Fruit fly (Drosophila melanogaster) whole organism, wandering third instar larva: ENCODE data around the gene S6k.

Experiments used
- CG32264 ChIP-seq: fragments of 200-800 bp; sonication (Bioruptor generic); optimal IDR thresholded peaks from 2 replicates; lab custom pipeline; 2016; ENCODE audit warnings: missing biosample characterization, missing genetic modification characterization
- CrebA ChIP-seq: fragments of 200-800 bp; sonication (Bioruptor generic); optimal IDR thresholded peaks from 2 replicates; lab custom pipeline; 2016; ENCODE audit warnings: missing biosample characterization, mild to moderate bottlenecking, missing genetic modification characterization, borderline replicate concordance
- Dfd ChIP-seq: fragments of >200 bp; optimal IDR thresholded peaks from 2 replicates; lab custom pipeline; 2017; ENCODE audit warnings: missing biosample characterization, missing genetic modification characterization
- Mio ChIP-seq: sonication (Bioruptor generic); optimal IDR thresholded peaks from 2 replicates; lab custom pipeline; 2016; ENCODE audit warnings: missing biosample characterization, missing genetic modification characterization
- Sp1 ChIP-seq: fragments of 200-800 bp; sonication (Bioruptor generic); optimal IDR thresholded peaks from 3 replicates; lab custom pipeline; 2019; ENCODE audit warnings: missing biosample characterization, mild to moderate bottlenecking, missing genetic modification characterization, moderate library complexity
- ey ChIP-seq: fragments of 200-800 bp; sonication (Bioruptor generic); optimal IDR thresholded peaks from 2 replicates; lab custom pipeline; 2016; ENCODE audit warnings: missing biosample characterization, missing genetic modification characterization
- pan ChIP-seq: fragments of >200 bp; optimal IDR thresholded peaks from 2 replicates; lab custom pipeline; 2017
- psq ChIP-seq: fragments of 200-800 bp; sonication (Bioruptor generic); optimal IDR thresholded peaks from 3 replicates; lab custom pipeline; 2017; ENCODE audit warnings: missing biosample characterization, mild to moderate bottlenecking, missing genetic modification characterization, moderate library complexity
- usp ChIP-seq: fragments of >200 bp; optimal IDR thresholded peaks from 2 replicates; lab custom pipeline; 2017; ENCODE audit warnings: missing biosample characterization, missing genetic modification characterization

DNA sequence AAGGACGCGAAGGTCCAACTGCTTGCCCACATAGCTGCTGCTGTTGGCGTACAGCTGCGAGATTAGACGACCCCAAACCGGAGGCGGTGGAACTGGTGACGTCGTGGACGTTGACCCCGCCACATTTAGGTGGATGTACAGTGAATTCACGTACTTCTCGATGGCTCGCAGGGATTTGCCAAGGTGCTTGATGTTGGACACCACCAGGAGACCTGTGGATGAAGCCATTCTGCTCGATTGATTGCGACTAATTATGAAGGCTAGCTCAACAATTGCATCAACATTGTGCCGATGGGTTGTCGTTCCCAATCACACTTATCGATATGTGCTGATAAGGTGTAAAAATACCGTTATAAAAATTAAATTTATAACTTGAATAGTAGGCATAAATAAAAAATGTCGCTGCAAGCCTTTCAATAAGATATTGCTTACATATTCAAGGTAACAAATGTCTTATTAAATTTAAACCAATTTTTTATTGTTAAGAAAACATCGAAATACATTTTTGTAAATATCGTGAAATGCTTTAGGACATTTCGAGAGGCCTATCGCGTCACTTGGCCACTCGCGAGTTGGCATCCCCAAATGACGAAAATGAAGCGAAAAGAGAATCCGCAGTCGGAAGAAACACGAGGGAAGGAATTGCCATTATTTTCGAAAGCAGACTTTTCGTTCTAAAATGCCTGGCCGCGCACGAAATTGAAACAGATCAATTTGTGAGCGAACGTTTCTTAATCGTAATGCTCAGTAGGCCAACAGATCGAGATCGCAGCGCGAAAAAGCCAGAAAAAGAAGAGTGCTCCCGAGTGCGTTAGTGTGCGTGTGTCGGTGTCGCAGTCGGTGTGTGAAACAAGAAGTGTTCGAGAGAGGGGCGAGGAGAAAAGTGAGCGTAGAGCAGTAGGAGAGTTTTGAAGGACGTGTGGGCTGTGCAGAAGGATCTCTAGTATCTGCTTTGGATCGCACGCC is 41.9 kb downstream of the S6k start, which contains the start of the genes Ppat-Dpck and scny:
- TF ChIP-seq pan (lab: Kevin White, UChicago): no peak
- no peak for TF ChIP-seq usp (GFP tag; lab: Kevin White, UChicago)
- TF ChIP-seq psq (GFP tag; lab: Kevin White, UChicago): peak; percentile 99
- no peak for TF ChIP-seq CG32264 (GFP tag; lab: Kevin White, UChicago)
- no peak for TF ChIP-seq ey (GFP tag; lab: Kevin White, UChicago)
- no peak for TF ChIP-seq CrebA (GFP tag; lab: Kevin White, UChicago)
- no peak for TF ChIP-seq Dfd
- peak; percentile 33 for TF ChIP-seq Sp1
- TF ChIP-seq Mio (GFP tag; lab: Kevin White, UChicago): no peak
